Fruit fly (Drosophila melanogaster) whole organism, adult: ENCODE data around the gene hob.

Experiments
- CG11617 ChIP-seq: fragments of 200-800 bp; sonication (Bioruptor generic); optimal IDR thresholded peaks from 2 replicates; lab custom pipeline; 2017; ENCODE audit warnings: mild to moderate bottlenecking, missing biosample characterization, missing genetic modification reagents, missing genetic modification characterization
- CG12768 ChIP-seq: fragments of 200-800 bp; sonication (Bioruptor generic); optimal IDR thresholded peaks from 2 replicates; lab custom pipeline; 2017; ENCODE audit warnings: missing biosample characterization, missing genetic modification characterization, mild to moderate bottlenecking, moderate library complexity, missing genetic modification reagents
- CG14711 ChIP-seq: fragments of 200-800 bp; sonication (Bioruptor generic); optimal IDR thresholded peaks from 2 replicates; lab custom pipeline; 2018; ENCODE audit warnings: missing biosample characterization, mild to moderate bottlenecking, missing genetic modification characterization, moderate library complexity
- CG1620 ChIP-seq: fragments of 200-800 bp; sonication (Bioruptor generic); optimal IDR thresholded peaks from 2 replicates; lab custom pipeline; 2016; ENCODE audit warnings: missing biosample characterization, missing genetic modification characterization
- CG33017 ChIP-seq: fragments of 200-800 bp; sonication (Bioruptor generic); optimal IDR thresholded peaks from 2 replicates; lab custom pipeline; 2018; ENCODE audit warnings: missing biosample characterization, mild to moderate bottlenecking, missing genetic modification characterization, moderate library complexity
- CG5204 ChIP-seq: fragments of 200-800 bp; sonication (Bioruptor generic); optimal IDR thresholded peaks from 2 replicates; lab custom pipeline; 2016; ENCODE audit warnings: missing biosample characterization, missing genetic modification characterization
- CG7045 ChIP-seq: fragments of 200-800 bp; sonication (Bioruptor generic); optimal IDR thresholded peaks from 2 replicates; lab custom pipeline; 2017; ENCODE audit warnings: missing biosample characterization, mild to moderate bottlenecking, missing genetic modification characterization
- CG7101 ChIP-seq: fragments of 200-800 bp; sonication (Bioruptor generic); optimal IDR thresholded peaks from 2 replicates; lab custom pipeline; 2018; ENCODE audit warnings: missing biosample characterization, mild to moderate bottlenecking, missing genetic modification characterization, moderate library complexity
- Clk ChIP-seq: fragments of 200-800 bp; sonication (Bioruptor generic); optimal IDR thresholded peaks from 2 replicates; lab custom pipeline; 2017; ENCODE audit warnings: missing biosample characterization, missing genetic modification characterization
- Crg-1 ChIP-seq: fragments of 200-800 bp; sonication (Bioruptor generic); optimal IDR thresholded peaks from 2 replicates; lab custom pipeline; 2016; ENCODE audit warnings: missing biosample characterization, missing genetic modification characterization
- Hr96 ChIP-seq: fragments of 200-800 bp; sonication (Bioruptor generic); optimal IDR thresholded peaks from 2 replicates; lab custom pipeline; 2016; ENCODE audit warnings: missing biosample characterization, missing genetic modification characterization
- Mnt ChIP-seq: fragments of 200-800 bp; sonication (Bioruptor generic); optimal IDR thresholded peaks from 2 replicates; lab custom pipeline; 2016; ENCODE audit warnings: missing biosample characterization, mild to moderate bottlenecking, missing genetic modification characterization
- bab1 ChIP-seq: fragments of 200-800 bp; sonication (Bioruptor generic); optimal IDR thresholded peaks from 3 replicates; lab custom pipeline; 2019; ENCODE audit warnings: missing biosample characterization, mild to moderate bottlenecking, missing genetic modification characterization, moderate library complexity
- cic ChIP-seq: fragments of 200-800 bp; sonication (Bioruptor generic); optimal IDR thresholded peaks from 2 replicates; lab custom pipeline; 2017; ENCODE audit warnings: missing biosample characterization, mild to moderate bottlenecking, missing genetic modification characterization, moderate library complexity
- cnc ChIP-seq, 2 experiments: fragments of >200 bp; optimal IDR thresholded peaks; 2 replicates each; lab custom pipeline; 2017
- kay ChIP-seq: fragments of 200-800 bp; sonication (Bioruptor generic); peaks from one replicate; lab custom pipeline; 2016; ENCODE audit warnings: missing biosample characterization, missing genetic modification characterization, borderline replicate concordance
- ovo ChIP-seq: fragments of 200-800 bp; sonication (Bioruptor generic); optimal IDR thresholded peaks from 2 replicates; lab custom pipeline; 2016; ENCODE audit warnings: missing biosample characterization, missing genetic modification characterization
- pad ChIP-seq: fragments of 200-800 bp; sonication (Bioruptor generic); optimal IDR thresholded peaks from 3 replicates; lab custom pipeline; 2017; ENCODE audit warnings: missing biosample characterization, missing genetic modification characterization, mild to moderate bottlenecking, moderate library complexity, missing genetic modification reagents
- tj ChIP-seq: fragments of 200-800 bp; sonication (Bioruptor generic); optimal IDR thresholded peaks from 3 replicates; lab custom pipeline; 2017; ENCODE audit warnings: missing biosample characterization, mild to moderate bottlenecking, missing genetic modification characterization, moderate library complexity
- toe ChIP-seq: fragments of 200-800 bp; sonication (Bioruptor generic); optimal IDR thresholded peaks from 2 replicates; lab custom pipeline; 2016; ENCODE audit warnings: missing biosample characterization, missing genetic modification characterization

hob gene

DNA sequence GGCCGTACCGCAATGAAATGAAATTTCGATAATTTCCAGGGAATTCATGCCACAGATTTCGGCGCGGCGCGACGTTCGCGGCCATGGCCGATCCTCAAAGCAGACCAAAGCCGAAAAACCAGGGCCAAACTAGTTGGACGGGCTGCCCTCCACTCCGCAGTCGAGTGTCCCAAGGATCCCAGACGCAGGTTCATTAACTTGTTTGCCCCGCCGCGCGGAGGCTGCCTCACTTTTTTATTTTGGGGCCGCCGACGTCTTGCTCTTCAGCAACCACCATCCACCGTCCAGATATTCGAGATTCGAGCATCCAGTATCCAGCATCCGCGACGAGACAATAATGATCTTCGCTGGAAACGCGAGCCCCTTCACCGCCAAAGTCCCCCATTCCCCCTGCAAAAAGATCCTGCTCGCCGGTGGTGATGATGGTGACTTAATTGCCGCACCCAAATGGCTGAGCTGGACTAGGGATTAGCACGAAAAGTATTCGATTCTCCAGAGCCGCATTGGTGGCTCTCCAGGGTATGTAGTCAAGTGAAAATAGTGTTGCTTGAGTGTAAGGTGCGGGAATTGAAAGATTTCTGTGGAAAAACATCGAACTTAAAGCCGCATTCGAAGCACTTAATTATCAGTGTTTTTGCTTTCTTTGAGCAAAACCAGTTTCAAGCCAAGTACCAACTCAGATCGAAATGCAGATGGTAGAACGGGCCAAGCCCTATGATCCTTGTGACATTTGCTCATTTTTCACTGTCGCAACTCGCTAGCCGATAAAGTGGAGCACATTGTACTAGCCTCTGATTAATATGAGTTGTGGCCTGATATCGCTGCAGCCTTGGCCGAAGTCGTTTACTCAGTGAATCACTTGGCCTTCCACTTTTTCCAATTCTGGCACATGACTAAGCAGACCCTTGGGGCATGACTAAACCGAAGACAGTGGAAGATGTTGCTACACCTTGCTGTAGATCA lies 23.7 kb upstream of the hob start:
- TF ChIP-seq Mnt (GFP tag; lab: Kevin White, UChicago) = no peak
- TF ChIP-seq Clk (GFP tag; lab: Kevin White, UChicago) = no peak
- no peak for TF ChIP-seq bab1 (GFP tag; lab: Kevin White, UChicago)
- TF ChIP-seq ovo (GFP tag; lab: Kevin White, UChicago) = no peak
- no peak for TF ChIP-seq CG7101 (tag; lab: Kevin White, UChicago)
- TF ChIP-seq cic (GFP tag; lab: Kevin White, UChicago) = no peak
- no peak for TF ChIP-seq kay (GFP tag; lab: Kevin White, UChicago)
- TF ChIP-seq CG1620 (GFP tag; lab: Kevin White, UChicago) = no peak

DNA sequence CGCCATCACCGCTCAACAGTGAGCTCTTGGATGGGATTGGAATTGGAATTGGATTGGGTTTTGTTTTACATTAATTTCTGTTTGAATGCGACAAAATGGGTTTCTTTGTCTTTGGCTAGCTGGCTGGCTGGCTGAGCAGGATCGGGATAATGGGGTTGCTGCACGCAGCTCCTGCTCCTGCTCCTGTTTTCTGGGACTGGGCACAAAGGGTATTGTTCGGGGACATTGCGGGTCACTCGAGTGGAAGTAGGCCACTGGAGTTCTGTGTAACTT lies 22.6 kb upstream of the hob start:
- no peak for TF ChIP-seq Clk (GFP tag; lab: Kevin White, UChicago)
- no peak for TF ChIP-seq CG7101 (tag; lab: Kevin White, UChicago)
- no peak for TF ChIP-seq CG1620 (GFP tag; lab: Kevin White, UChicago)
- no peak for TF ChIP-seq bab1 (GFP tag; lab: Kevin White, UChicago)
- no peak for TF ChIP-seq CG5204 (GFP tag; lab: Kevin White, UChicago)
- TF ChIP-seq Hr96 (GFP tag; lab: Kevin White, UChicago) = no peak
- TF ChIP-seq tj (GFP tag; lab: Kevin White, UChicago) = no peak
- no peak for TF ChIP-seq kay (GFP tag; lab: Kevin White, UChicago)
- TF ChIP-seq Mnt (GFP tag; lab: Kevin White, UChicago) = no peak

- peak; percentile 48 for TF ChIP-seq tj (GFP tag; lab: Kevin White, UChicago)
- TF ChIP-seq Crg-1 (GFP tag; lab: Kevin White, UChicago) = no peak
- TF ChIP-seq kay (GFP tag; lab: Kevin White, UChicago) = peak; percentile 9
Measured at dm6 chr3L:3240597-3241367, 22.1 kb upstream of the hob start.

DNA sequence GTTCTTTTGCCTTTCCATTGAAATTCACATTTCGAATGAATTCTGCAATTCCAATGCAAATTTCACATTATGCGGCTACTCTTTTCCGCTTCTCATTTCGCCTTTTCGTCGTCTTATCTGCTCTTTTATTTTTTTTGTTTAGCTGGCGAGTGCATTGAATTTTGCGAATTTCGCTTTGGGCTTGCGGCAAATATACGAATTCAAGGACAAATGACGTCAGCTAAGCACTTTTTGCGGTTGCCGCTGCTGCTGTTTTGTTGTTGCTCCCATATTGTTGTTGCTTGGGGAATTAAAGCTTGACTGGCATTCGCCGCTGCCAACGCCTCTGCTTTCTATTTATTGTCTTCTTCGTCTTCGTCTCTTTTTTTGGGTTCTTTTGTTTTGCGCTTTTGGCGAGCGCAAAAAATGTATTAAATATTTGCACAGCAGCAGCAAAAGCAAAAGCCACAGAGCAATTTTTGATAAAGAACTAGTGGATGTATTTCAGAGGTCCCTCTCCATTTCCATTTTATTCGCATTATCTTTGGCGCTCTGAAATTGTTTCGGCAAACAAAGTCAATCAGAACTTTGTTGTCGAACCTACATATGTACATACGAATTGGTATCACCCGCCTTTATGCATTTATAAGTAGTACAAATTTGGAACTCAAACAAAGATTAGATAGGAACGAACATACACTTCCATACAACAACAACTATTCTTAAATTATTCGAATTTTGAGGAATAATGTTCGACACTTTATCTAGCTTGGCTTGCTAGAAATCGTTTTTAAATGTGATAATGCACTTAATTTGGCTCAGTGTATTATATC lies 21.3 kb upstream of the hob start:
- TF ChIP-seq CG5204 (GFP tag; lab: Kevin White, UChicago) (no peak), CG7101 (tag; lab: Kevin White, UChicago) (peak; percentile 50), cic (GFP tag; lab: Kevin White, UChicago) (no peak), CG1620 (GFP tag; lab: Kevin White, UChicago) (no peak), Clk (GFP tag; lab: Kevin White, UChicago) (no peak), ovo (GFP tag; lab: Kevin White, UChicago) (no peak), Mnt (GFP tag; lab: Kevin White, UChicago) (no peak), CG12768 (GFP tag; lab: Kevin White, UChicago) (no peak), cnc (optimal IDR thresholded peaks at IDR 0.05; lab: Kevin White, UChicago) (no peak), tj (GFP tag; lab: Kevin White, UChicago) (peak; percentile 80), CG33017 (tag; lab: Kevin White, UChicago) (peak; percentile 40), CG14711 (no peak), Crg-1 (GFP tag; lab: Kevin White, UChicago) (no peak), CG7045 (no peak), CG11617 (peak; percentile 28), bab1 (GFP tag; lab: Kevin White, UChicago) (no peak), toe (GFP tag; lab: Kevin White, UChicago) (no peak), Hr96 (GFP tag; lab: Kevin White, UChicago) (no peak)

DNA sequence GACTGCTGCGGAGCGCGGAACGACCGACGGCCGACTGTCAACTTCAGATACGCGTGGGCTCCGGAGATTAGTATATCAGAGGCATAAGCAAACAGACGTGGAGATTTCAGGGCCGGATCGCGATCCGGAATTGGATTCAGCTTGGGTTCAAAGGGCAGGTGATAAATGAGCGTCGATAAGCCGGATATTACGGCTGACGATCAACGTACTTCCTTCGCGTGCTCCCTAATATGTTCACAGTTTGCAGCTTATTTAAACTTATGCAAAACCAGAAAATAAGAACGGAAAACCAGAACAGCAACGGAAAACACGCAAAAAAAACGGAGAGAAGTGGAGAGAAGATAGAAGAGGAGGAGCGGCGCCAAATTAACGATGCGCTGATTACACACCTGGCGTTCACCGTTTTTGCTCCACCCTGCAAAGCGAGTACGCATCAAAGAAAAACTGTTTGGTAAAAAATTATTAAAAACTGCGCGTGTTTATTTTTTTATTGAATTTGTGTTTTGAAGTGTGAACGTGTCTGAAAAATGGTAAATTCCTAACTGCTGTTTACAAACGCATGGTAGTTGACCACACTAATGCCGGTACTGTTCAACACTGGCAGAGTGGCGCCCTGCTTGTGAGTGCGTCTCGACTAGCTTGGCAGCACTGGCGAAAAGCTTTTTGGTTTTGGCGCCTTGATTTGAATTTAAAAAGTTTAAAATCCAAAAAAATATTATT lies 20.5 kb upstream of the hob start, which contains the start of gene CG17746:
TSS of gene CG17746 (minus strand) at position 546 of the 720 bp plus-strand sequence.
- TF ChIP-seq Clk (GFP tag; lab: Kevin White, UChicago) = peak; percentile 4
- TF ChIP-seq CG12768 (GFP tag; lab: Kevin White, UChicago) = no peak
- peak; percentile 9 for TF ChIP-seq ovo (GFP tag; lab: Kevin White, UChicago)
- peak; percentile 23 for TF ChIP-seq CG7101 (tag; lab: Kevin White, UChicago)
- TF ChIP-seq CG14711 = peak; percentile 21
- TF ChIP-seq CG7045 = peak; percentile 10
- peak; percentile 42 for TF ChIP-seq pad (GFP tag; lab: Kevin White, UChicago)
- no peak for TF ChIP-seq kay (GFP tag; lab: Kevin White, UChicago)
- peak; percentile 81 for TF ChIP-seq Crg-1 (GFP tag; lab: Kevin White, UChicago)
- no peak for TF ChIP-seq Hr96 (GFP tag; lab: Kevin White, UChicago)
- TF ChIP-seq bab1 (GFP tag; lab: Kevin White, UChicago) = peak; percentile 78
- TF ChIP-seq CG1620 (GFP tag; lab: Kevin White, UChicago) = peak; percentile 79
- no peak for TF ChIP-seq cnc (optimal IDR thresholded peaks at IDR 0.05; lab: Kevin White, UChicago)
- no peak for TF ChIP-seq toe (GFP tag; lab: Kevin White, UChicago)
- no peak for TF ChIP-seq CG5204 (GFP tag; lab: Kevin White, UChicago)
- peak; percentile 81 for TF ChIP-seq Mnt (GFP tag; lab: Kevin White, UChicago)
- peak; percentile 12 for TF ChIP-seq cic (GFP tag; lab: Kevin White, UChicago)
- no peak for TF ChIP-seq tj (GFP tag; lab: Kevin White, UChicago)
